Worm (Caenorhabditis elegans): ENCODE results near the gene zip-9.

zip-9 gene

ce11 chrV:10932411-10932810, 9.8 kb upstream of the zip-9 start, which contains the start of gene F58B4.5:
F58B4.5 (plus strand) TSS chrV:10932693.
- TF ChIP-seq dmd-4 (tag; optimal IDR thresholded peaks at IDR 0.05; ENCODE audit: borderline replicate concordance): no peak
- no peak for TF ChIP-seq C08G9.2 (tag; optimal IDR thresholded peaks at IDR 0.05)
- TF ChIP-seq ref-2 (tag; optimal IDR thresholded peaks at IDR 0.05): no peak
- TF ChIP-seq hlh-6 (tag; optimal IDR thresholded peaks at IDR 0.05): no peak
- peak; percentile 63 for TF ChIP-seq elt-2 (tag; optimal IDR thresholded peaks at IDR 0.05)
- no peak for TF ChIP-seq gmeb-2 (tag; optimal IDR thresholded peaks at IDR 0.05)
- no peak for TF ChIP-seq F13H6.1 (tag; optimal IDR thresholded peaks at IDR 0.05)
- no peak for TF ChIP-seq dve-1 (tag; optimal IDR thresholded peaks at IDR 0.05)
- no peak for TF ChIP-seq lin-11 (tag; optimal IDR thresholded peaks at IDR 0.05)

- peak; percentile 44 for TF ChIP-seq elt-2 (tag; optimal IDR thresholded peaks at IDR 0.05)
- no peak for TF ChIP-seq hlh-8 (tag; optimal IDR thresholded peaks at IDR 0.05)
Observed at ce11 chrV:10936681-10937080, 5.6 kb upstream of the zip-9 start, which contains the start of gene F17C11.12. F17C11.12 (minus strand) TSS chrV:10936920.

ce11 chrV:10937294-10937693, 5.0 kb upstream of the zip-9 start:
- no peak for TF ChIP-seq ceh-24 (tag; optimal IDR thresholded peaks at IDR 0.05)
- no peak for TF ChIP-seq lin-11 (tag; optimal IDR thresholded peaks at IDR 0.05)
- TF ChIP-seq ceh-18 (tag; optimal IDR thresholded peaks at IDR 0.05): no peak
- no peak for TF ChIP-seq dmd-4 (tag; optimal IDR thresholded peaks at IDR 0.05; ENCODE audit: borderline replicate concordance)
- no peak for TF ChIP-seq sdc-2 (tag; optimal IDR thresholded peaks at IDR 0.05)
- TF ChIP-seq ztf-16 (tag; optimal IDR thresholded peaks at IDR 0.05): no peak
- no peak for TF ChIP-seq zip-5 (tag; optimal IDR thresholded peaks at IDR 0.05)

ce11 chrV:10938739-10939138, 3.5 kb upstream of the zip-9 start, which contains the start of gene F17C11.11:
F17C11.11 (minus strand) TSS chrV:10938817.
- TF ChIP-seq nfya-1 (tag; optimal IDR thresholded peaks at IDR 0.05): no peak
- no peak for TF ChIP-seq zip-5 (tag; optimal IDR thresholded peaks at IDR 0.05)
- no peak for TF ChIP-seq hlh-30 (tag; optimal IDR thresholded peaks at IDR 0.05; ENCODE audit: insufficient read depth)
- TF ChIP-seq ceh-48 (tag; optimal IDR thresholded peaks at IDR 0.05): no peak
- TF ChIP-seq ref-2 (tag; optimal IDR thresholded peaks at IDR 0.05): no peak
- TF ChIP-seq C38D4.7 (GFP tag; optimal IDR thresholded peaks at IDR 0.05): no peak
- no peak for TF ChIP-seq lin-11 (tag; optimal IDR thresholded peaks at IDR 0.05)
- no peak for TF ChIP-seq hlh-15 (tag; optimal IDR thresholded peaks at IDR 0.05)
- TF ChIP-seq ceh-14 (tag; optimal IDR thresholded peaks at IDR 0.05): no peak
- TF ChIP-seq dve-1 (tag; optimal IDR thresholded peaks at IDR 0.05): no peak
- no peak for TF ChIP-seq tbx-2 (tag; optimal IDR thresholded peaks at IDR 0.05)
- TF ChIP-seq Y22D7AL.16 (tag; optimal IDR thresholded peaks at IDR 0.05): no peak
- TF ChIP-seq K02D7.2 (tag; optimal IDR thresholded peaks at IDR 0.05): no peak

ce11 chrV:10939990-10940570, 2.2 kb upstream of the zip-9 start:
- no peak for TF ChIP-seq rnt-1 (tag; optimal IDR thresholded peaks at IDR 0.05)
- no peak for TF ChIP-seq sdc-2 (tag; optimal IDR thresholded peaks at IDR 0.05)
- TF ChIP-seq odd-2 (tag; optimal IDR thresholded peaks at IDR 0.05): no peak
- no peak for TF ChIP-seq dve-1 (tag; optimal IDR thresholded peaks at IDR 0.05)
- no peak for TF ChIP-seq sox-2 (GFP tag; IDR thresholded peaks at IDR 0.05)
- no peak for TF ChIP-seq ceh-14 (tag; optimal IDR thresholded peaks at IDR 0.05)
- TF ChIP-seq ceh-19 (GFP tag; optimal IDR thresholded peaks at IDR 0.05): no peak
- no peak for TF ChIP-seq pqm-1 (tag; optimal IDR thresholded peaks at IDR 0.05)
- TF ChIP-seq unc-3 (GFP tag; conservative IDR thresholded peaks at IDR 0.05): no peak
- no peak for TF ChIP-seq unc-3 (tag; optimal IDR thresholded peaks at IDR 0.05)
- TF ChIP-seq hlh-15 (tag; optimal IDR thresholded peaks at IDR 0.05): no peak
- TF ChIP-seq ceh-24 (tag; optimal IDR thresholded peaks at IDR 0.05): no peak
- no peak for TF ChIP-seq ttx-3 (tag; optimal IDR thresholded peaks at IDR 0.05)
- TF ChIP-seq K09A11.1 (tag; optimal IDR thresholded peaks at IDR 0.05; ENCODE audit: insufficient read depth): no peak

Measured in whole organism, late embryonic.